Worm (Caenorhabditis elegans): ENCODE measurements around the gene hrpf-2.

- TF ChIP-seq pag-3 (tag; optimal IDR thresholded peaks at IDR 0.05; ENCODE audit: borderline replicate concordance) (no peak), ceh-48 (tag; optimal IDR thresholded peaks at IDR 0.05) (no peak), nfya-1 (tag; optimal IDR thresholded peaks at IDR 0.05) (no peak), tbx-2 (tag; optimal IDR thresholded peaks at IDR 0.05) (no peak), ceh-6 (GFP tag; optimal IDR thresholded peaks at IDR 0.05) (no peak), eyg-1 (tag; optimal IDR thresholded peaks at IDR 0.05) (no peak), hlh-8 (tag; optimal IDR thresholded peaks at IDR 0.05) (no peak)
Measured at ce11 chrIV:6326448-6326847, 49.9 kb downstream of the hrpf-2 start, which contains the start of gene lsm-8.
